Worm (Caenorhabditis elegans) whole organism, L4/young adult: ENCODE data around the gene srw-84.

Experiments
- W03F9.2 ChIP-seq: fragments of 150-350 bp; optimal IDR thresholded peaks from 2 replicates; lab custom pipeline; 2014; ENCODE audit warnings: missing biosample characterization, missing genetic modification characterization
- dao-5 ChIP-seq: sonication (generic microtip); optimal IDR thresholded peaks from 2 replicates; lab custom pipeline; 2016; ENCODE audit warnings: missing genotype, missing genetic modification characterization, moderate library complexity, missing compliant biosample characterization
- him-1 ChIP-seq: sonication (generic microtip); optimal IDR thresholded peaks from 2 replicates; lab custom pipeline; 2016; ENCODE audit warnings: missing genotype, missing genetic modification reagents, missing genetic modification characterization, missing compliant biosample characterization

Gene srw-84

ce11 chrV:19429605-19430004, 48.5 kb downstream of the srw-84 start:
- TF ChIP-seq him-1 (tag; lab: Kevin White, UChicago) (no peak), dao-5 (no peak), W03F9.2 (tag; lab: Kevin White, UChicago) (no peak)

DNA sequence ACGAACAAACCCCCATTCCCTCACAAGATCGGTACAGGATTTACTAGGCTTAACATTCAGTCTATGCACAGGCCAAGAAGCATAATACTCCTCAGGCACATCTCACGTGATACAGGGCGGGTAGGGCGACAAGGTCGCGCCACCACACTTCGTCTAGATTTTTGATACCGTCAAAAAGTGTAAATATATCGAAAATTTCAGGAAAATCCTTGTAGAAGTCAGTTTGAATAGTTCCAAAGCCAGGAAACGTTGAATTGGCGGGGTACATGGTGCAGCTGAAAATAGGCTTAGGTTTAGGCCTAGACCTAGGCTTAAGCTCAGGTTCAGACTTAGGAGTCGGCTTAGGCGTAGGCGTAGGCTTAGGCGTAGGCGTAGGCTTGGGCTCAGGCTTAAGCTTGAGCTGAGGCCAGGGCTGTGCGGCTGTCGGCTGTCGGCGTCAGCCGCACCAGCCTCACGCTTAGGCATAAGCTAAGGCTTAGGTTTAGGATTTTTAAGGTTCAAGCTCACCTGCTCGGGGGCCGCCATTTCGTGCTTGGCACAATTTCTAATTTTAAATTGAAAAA, 49.4 kb downstream of the srw-84 start:
- TF ChIP-seq W03F9.2 (tag; lab: Kevin White, UChicago) (no peak), him-1 (tag; lab: Kevin White, UChicago) (no peak), dao-5 (no peak)

DNA sequence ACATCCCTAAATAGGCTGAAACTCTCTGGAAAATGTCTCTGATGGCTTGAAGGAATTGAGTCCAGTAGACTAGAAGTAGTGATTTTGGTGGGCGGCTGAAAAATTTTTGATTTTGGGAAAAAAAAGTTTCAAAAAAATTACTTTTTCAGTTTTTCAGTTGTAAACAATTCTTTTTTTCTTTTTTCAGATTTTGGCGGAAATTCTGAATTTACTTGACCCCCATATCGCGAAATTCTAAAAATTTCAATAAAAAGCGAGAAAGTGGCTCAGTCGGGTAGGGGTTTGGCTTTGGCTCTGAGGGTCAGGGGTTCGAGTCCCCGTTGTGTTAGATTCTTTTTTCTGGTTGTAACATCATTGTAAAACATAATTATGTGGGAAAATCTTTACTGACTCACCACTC, 50.0 kb downstream of the srw-84 start, which contains the start of gene srw-85:
Gene srw-85 (minus strand): TSS at position 101 of the 400 bp plus-strand sequence.
- no peak for TF ChIP-seq dao-5
- no peak for TF ChIP-seq him-1 (tag; lab: Kevin White, UChicago)
- no peak for TF ChIP-seq W03F9.2 (tag; lab: Kevin White, UChicago)

DNA sequence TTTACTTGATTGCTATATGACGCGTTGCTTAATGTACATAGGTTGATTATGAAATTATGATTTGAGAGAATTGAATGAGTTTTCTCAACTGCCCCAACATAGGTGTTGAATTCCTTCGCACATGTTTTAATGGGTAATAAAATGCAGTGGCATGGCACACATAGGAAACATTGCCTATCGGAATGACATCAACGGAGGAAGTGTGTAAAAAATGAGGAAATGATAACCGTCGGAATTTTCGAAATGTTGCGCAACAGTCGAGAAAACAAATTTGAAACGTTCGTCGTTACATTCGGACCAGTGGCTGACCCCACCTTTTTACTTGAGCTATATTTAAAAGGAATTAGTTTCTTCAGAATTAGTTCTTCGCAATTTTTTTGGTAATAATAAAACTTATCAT, 51.0 kb downstream of the srw-84 start:
- TF ChIP-seq him-1 (tag; lab: Kevin White, UChicago) (no peak), dao-5 (no peak)

- TF ChIP-seq W03F9.2 (tag; lab: Kevin White, UChicago), result no peak
- TF ChIP-seq dao-5, result no peak
- TF ChIP-seq him-1 (tag; lab: Kevin White, UChicago), result no peak
Measured at ce11 chrV:19432972-19433371, 51.9 kb downstream of the srw-84 start, which contains the start of gene C25F9.11. Gene C25F9.11 (minus strand): TSS chrV:19433072.

DNA sequence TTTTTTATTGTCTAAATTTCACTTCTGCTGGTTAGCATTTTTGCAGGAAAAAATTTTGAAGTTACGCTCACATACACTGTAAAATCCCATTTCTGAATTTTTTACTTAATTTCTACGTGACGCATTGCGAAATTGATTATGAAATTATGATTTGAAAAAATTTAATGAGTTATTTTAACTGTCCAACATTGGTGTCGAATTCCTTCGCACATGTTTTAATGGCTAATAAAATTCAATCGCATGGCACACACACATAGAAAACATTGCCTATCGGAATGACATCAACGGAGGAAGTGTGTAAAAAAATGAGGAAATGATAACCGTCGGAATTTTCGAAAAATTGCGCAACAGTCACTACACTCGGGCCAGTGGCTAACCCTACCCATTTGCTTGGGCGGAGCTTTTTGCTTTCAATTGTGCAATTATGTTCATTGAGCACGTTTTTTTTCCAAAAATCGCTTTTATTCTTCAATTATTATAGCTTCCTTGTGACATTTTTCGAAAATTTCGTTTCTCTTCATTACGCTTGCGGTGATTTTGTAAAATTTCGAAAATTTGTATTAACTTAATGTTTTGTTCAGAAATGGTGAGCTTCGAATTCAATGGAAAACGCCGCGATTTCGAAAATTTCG, 52.9 kb downstream of the srw-84 start, which contains the start of gene C25F9.16:
Gene C25F9.16 (plus strand): TSS at position 582 of the 632 bp plus-strand sequence.
- TF ChIP-seq dao-5, result no peak
- no peak for TF ChIP-seq him-1 (tag; lab: Kevin White, UChicago)
- no peak for TF ChIP-seq W03F9.2 (tag; lab: Kevin White, UChicago)
